Worm (Caenorhabditis elegans) whole organism, early embryonic: ENCODE results near the gene Y113G7A.16.

Experiments used
- B0310.2 ChIP-seq: sonication (generic microtip); optimal IDR thresholded peaks from 2 replicates; lab custom pipeline; 2016; ENCODE audit warnings: mild to moderate bottlenecking, missing genetic modification characterization, missing compliant biosample characterization
- F13C5.2 ChIP-seq: sonication (generic microtip); optimal IDR thresholded peaks from 2 replicates; lab custom pipeline; 2017; ENCODE audit warnings: mild to moderate bottlenecking, missing genetic modification characterization, inconsistent platforms, missing compliant biosample characterization
- aly-1 ChIP-seq: sonication (generic microtip); optimal IDR thresholded peaks from 2 replicates; lab custom pipeline; 2016; ENCODE audit warnings: missing genetic modification characterization, missing compliant biosample characterization
- ama-1 ChIP-seq: fragments of 150-350 bp; optimal IDR thresholded peaks from 2 replicates; lab custom pipeline; 2014
- ceh-13 ChIP-seq: fragments of 200-800 bp; sonication (Bioruptor generic); optimal IDR thresholded peaks from 2 replicates; lab custom pipeline; 2018; ENCODE audit warnings: mild to moderate bottlenecking, missing genetic modification characterization, missing compliant biosample characterization
- ceh-36 ChIP-seq: sonication (generic microtip); optimal IDR thresholded peaks from 2 replicates; lab custom pipeline; 2016; ENCODE audit warnings: missing genetic modification characterization, inconsistent platforms, missing compliant biosample characterization
- ets-7 ChIP-seq: sonication (generic microtip); optimal IDR thresholded peaks from 2 replicates; lab custom pipeline; 2016; ENCODE audit warnings: missing genotype, missing genetic modification characterization, missing compliant biosample characterization
- flt-1 ChIP-seq: fragments of 200-800 bp; sonication (Bioruptor generic); IDR thresholded peaks from 2 replicates; pipeline ENCODE4 v1.3.6; 2022; ENCODE audit warnings: missing genetic modification characterization, missing compliant biosample characterization
- hmbx-1 ChIP-seq: sonication (generic microtip); optimal IDR thresholded peaks from 2 replicates; lab custom pipeline; 2016; ENCODE audit warnings: mild to moderate bottlenecking, missing genetic modification characterization, missing compliant biosample characterization
- hmg-4 ChIP-seq: fragments of 200-800 bp; sonication (Bioruptor generic); optimal IDR thresholded peaks from 2 replicates; lab custom pipeline; 2018; ENCODE audit warnings: mild to moderate bottlenecking, missing genetic modification characterization, missing compliant biosample characterization
- hnd-1 ChIP-seq: sonication (generic microtip); optimal IDR thresholded peaks from 2 replicates; lab custom pipeline; 2016; ENCODE audit warnings: missing genetic modification characterization, missing compliant biosample characterization
- pes-1 ChIP-seq: fragments of 200-800 bp; sonication (Bioruptor generic); IDR thresholded peaks from 2 replicates; pipeline ENCODE4 v1.3.6; 2022; ENCODE audit warnings: missing genetic modification reagents, missing genetic modification characterization, missing compliant biosample characterization
- scrt-1 ChIP-seq: fragments of 200-800 bp; sonication (Bioruptor generic); IDR thresholded peaks from 2 replicates; pipeline ENCODE4 v1.3.6; 2022; ENCODE audit warnings: missing genetic modification characterization, missing compliant biosample characterization
- sea-1 ChIP-seq: fragments of 200-800 bp; sonication (Bioruptor generic); conservative IDR thresholded peaks from 2 replicates; pipeline ENCODE4 v1.3.6; 2022; ENCODE audit warnings: missing genetic modification characterization, missing compliant biosample characterization
- tbx-11 ChIP-seq: fragments of 200-800 bp; sonication (Bioruptor generic); IDR thresholded peaks from 2 replicates; pipeline ENCODE4 v1.3.6; 2022; ENCODE audit warnings: missing genetic modification characterization, missing compliant biosample characterization
- tbx-37 ChIP-seq: fragments of 200-800 bp; sonication (Bioruptor generic); conservative IDR thresholded peaks from 2 replicates; pipeline ENCODE4 v1.3.6; 2022; ENCODE audit warnings: missing genetic modification reagents, missing genetic modification characterization, missing compliant biosample characterization
- tra-4 ChIP-seq: sonication (generic microtip); optimal IDR thresholded peaks from 2 replicates; lab custom pipeline; 2017; ENCODE audit warnings: missing genetic modification characterization, missing compliant biosample characterization

Gene Y113G7A.16

DNA sequence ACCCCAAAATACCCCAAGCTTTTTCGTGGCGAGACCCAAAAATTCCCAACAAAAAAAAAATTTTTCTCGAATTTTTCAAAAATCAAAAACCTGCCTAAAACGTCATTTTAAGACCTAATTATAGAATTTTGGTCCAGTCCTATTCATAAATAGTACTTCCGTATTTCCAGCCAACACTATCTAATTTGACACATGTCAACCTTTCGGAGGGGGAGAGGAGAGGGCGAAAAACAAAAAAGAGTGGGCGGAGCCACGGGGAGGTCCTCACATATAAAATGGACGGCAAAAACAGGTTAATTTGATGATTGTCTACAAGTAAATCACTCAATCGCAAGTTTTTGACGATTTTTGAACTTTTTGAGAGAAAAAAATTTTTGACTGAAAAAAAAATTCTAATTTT is at the start of gene Y113G7A.16:
TSS of gene Y113G7A.16 (plus strand) at position 301 of the 400 bp plus-strand sequence.
- TF ChIP-seq F13C5.2 (tag; lab: Kevin White, UChicago) = no peak
- no peak for TF ChIP-seq ets-7 (tag; lab: Kevin White, UChicago)
- TF ChIP-seq flt-1 (GFP tag; lab: Robert Waterston, UW) = no peak
- TF ChIP-seq tbx-37 (GFP tag; lab: Robert Waterston, UW) = no peak
- TF ChIP-seq ceh-13 (GFP tag; lab: Kevin White, UChicago) = no peak
- no peak for TF ChIP-seq aly-1 (tag; lab: Kevin White, UChicago)
- no peak for TF ChIP-seq tbx-11 (GFP tag; lab: Robert Waterston, UW)
- no peak for TF ChIP-seq tra-4 (tag; lab: Kevin White, UChicago)
- TF ChIP-seq hmbx-1 = no peak
- no peak for TF ChIP-seq B0310.2 (tag; lab: Kevin White, UChicago)
- no peak for TF ChIP-seq hnd-1 (tag; lab: Kevin White, UChicago)
- TF ChIP-seq hmg-4 (GFP tag; lab: Kevin White, UChicago) = no peak
- TF ChIP-seq ama-1 = no peak
- TF ChIP-seq pes-1 (GFP tag; lab: Robert Waterston, UW) = no peak
- TF ChIP-seq scrt-1 = no peak
- TF ChIP-seq sea-1 (GFP tag; lab: Robert Waterston, UW) = no peak
- TF ChIP-seq ceh-36 (tag; lab: Kevin White, UChicago) = no peak

DNA sequence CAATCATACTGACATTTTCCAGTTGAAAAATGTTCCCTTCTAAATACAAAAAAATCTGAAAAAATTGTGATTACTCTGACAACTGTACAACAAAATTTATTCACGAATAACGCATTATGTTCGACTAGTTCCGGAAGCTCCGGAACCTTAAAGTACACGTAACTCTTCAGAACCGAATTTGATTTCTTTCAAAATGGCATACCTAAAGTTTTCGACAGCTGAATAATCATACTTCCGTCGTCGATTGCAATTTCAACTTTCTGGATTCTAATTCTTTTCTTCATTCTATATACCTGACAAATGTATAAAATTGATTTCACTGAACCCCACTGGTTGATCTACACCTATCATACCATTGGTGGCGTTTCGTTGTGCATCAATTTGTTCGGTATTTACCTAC is 49.7 kb upstream of the Y113G7A.16 start, which contains the start of gene sri-67:
TSS of gene sri-67 (plus strand) at position 301 of the 400 bp plus-strand sequence.
- no peak for TF ChIP-seq tbx-37 (GFP tag; lab: Robert Waterston, UW)
- TF ChIP-seq aly-1 (tag; lab: Kevin White, UChicago) = no peak
- no peak for TF ChIP-seq hmbx-1
- TF ChIP-seq flt-1 (GFP tag; lab: Robert Waterston, UW) = no peak
- no peak for TF ChIP-seq ceh-13 (GFP tag; lab: Kevin White, UChicago)
- no peak for TF ChIP-seq ceh-36 (tag; lab: Kevin White, UChicago)
- no peak for TF ChIP-seq pes-1 (GFP tag; lab: Robert Waterston, UW)
- no peak for TF ChIP-seq hmg-4 (GFP tag; lab: Kevin White, UChicago)

DNA sequence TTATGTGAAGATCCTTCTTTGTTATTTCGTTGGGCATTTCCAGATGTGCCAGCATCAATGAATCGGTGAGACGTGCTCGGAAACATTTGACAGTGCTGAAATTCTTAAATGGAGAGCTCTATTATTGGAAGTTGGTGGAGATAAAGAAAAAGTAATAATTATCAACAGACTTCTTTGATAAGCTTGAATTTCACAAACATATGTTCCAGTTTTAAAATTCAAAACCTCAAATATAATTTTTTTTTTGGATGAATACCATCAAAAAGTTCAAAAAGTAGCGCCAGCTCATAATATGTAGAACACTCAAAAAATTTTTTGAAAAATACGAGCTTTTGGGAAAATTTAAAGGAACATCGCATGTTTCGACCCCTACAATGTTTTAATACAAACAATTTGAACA is 43.3 kb upstream of the Y113G7A.16 start, which contains the start of gene Y60A3A.25:
TSS of gene Y60A3A.25 (minus strand) at position 101 of the 400 bp plus-strand sequence.
- TF ChIP-seq hnd-1 (tag; lab: Kevin White, UChicago) = no peak

DNA sequence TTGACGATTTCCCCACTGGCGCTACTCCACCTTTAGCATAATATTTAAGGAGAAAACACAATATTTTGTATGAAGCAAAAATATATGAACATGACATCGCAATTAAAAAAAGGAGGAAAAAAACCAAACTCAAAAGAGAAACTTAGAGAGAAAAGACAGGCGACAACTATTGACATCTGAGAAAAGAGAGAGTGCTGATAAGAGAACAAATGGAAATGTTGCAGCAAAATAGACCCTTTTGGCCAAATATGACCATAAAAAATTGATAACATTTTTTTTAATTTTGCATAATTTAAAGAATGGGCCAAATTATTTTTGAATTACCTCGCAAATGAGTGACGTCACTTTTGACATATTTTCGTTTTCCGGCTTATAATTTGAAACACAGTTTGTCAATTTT is 42.7 kb upstream of the Y113G7A.16 start:
- TF ChIP-seq ceh-13 (GFP tag; lab: Kevin White, UChicago) = no peak
- no peak for TF ChIP-seq F13C5.2 (tag; lab: Kevin White, UChicago)
- no peak for TF ChIP-seq B0310.2 (tag; lab: Kevin White, UChicago)
- no peak for TF ChIP-seq flt-1 (GFP tag; lab: Robert Waterston, UW)
- no peak for TF ChIP-seq sea-1 (GFP tag; lab: Robert Waterston, UW)
- TF ChIP-seq ceh-36 (tag; lab: Kevin White, UChicago) = no peak
- TF ChIP-seq hmbx-1 = no peak
- TF ChIP-seq hnd-1 (tag; lab: Kevin White, UChicago) = no peak
- no peak for TF ChIP-seq tbx-37 (GFP tag; lab: Robert Waterston, UW)
- no peak for TF ChIP-seq pes-1 (GFP tag; lab: Robert Waterston, UW)
- TF ChIP-seq ets-7 (tag; lab: Kevin White, UChicago) = no peak
- TF ChIP-seq ama-1 = no peak
- no peak for TF ChIP-seq hmg-4 (GFP tag; lab: Kevin White, UChicago)
- no peak for TF ChIP-seq aly-1 (tag; lab: Kevin White, UChicago)

DNA sequence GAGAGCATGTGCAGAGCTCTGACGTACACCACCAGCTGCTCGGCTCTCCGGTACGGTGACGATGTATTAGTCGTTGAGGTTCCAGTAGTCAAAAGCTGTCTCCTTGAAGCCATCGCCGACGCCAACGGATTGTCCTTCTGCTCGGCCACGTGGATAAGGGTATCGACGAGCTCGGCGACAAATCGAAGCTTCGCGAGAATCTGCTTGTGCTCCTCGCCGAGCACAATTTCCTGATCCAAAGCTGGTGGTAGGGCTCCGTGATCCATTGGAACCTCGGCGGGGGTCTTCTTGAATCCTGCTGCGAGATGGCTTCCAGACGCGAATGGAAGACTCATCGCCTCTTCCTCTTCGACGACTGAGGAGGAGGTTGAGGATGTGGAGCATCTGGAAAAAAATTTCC is 39.9 kb upstream of the Y113G7A.16 start:
- no peak for TF ChIP-seq hmg-4 (GFP tag; lab: Kevin White, UChicago)
- no peak for TF ChIP-seq hnd-1 (tag; lab: Kevin White, UChicago)
- TF ChIP-seq ceh-13 (GFP tag; lab: Kevin White, UChicago) = no peak
- no peak for TF ChIP-seq tbx-11 (GFP tag; lab: Robert Waterston, UW)
- TF ChIP-seq hmbx-1 = no peak

DNA sequence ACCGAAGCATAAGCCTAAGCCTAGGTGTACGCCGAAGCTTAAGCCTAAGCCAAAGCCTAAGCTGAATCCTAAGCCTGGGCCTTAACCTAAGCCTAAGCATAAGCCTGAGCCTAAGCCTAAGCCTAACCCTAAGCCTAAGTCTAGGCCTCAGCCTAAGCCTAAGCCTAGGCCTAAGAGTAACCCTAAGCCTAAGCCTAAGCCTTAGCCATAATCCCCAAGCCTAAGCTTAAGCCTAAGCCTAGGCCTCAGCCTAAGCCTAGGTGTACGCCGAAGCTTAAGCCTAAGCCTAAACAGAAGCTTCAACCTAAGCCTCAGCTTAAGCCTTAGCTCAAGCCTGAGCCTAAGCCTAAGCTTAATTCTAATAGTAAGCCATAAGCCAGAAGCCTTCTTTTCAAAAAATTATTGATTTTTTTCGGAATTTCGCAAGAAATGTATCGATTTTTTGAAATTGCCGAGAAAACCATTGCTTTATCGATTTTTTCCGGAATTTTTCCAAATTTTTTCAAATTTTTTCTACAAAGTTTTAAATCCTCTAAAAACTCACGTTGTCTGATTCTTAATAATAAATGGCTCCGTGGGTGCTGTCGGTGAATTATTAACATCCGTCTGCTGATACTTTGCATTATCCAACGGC is 39.1 kb upstream of the Y113G7A.16 start:
- peak; percentile 93 for TF ChIP-seq ceh-36 (tag; lab: Kevin White, UChicago)
- TF ChIP-seq ama-1 = peak; percentile 13
- TF ChIP-seq ceh-13 (GFP tag; lab: Kevin White, UChicago) = no peak
- no peak for TF ChIP-seq aly-1 (tag; lab: Kevin White, UChicago)

DNA sequence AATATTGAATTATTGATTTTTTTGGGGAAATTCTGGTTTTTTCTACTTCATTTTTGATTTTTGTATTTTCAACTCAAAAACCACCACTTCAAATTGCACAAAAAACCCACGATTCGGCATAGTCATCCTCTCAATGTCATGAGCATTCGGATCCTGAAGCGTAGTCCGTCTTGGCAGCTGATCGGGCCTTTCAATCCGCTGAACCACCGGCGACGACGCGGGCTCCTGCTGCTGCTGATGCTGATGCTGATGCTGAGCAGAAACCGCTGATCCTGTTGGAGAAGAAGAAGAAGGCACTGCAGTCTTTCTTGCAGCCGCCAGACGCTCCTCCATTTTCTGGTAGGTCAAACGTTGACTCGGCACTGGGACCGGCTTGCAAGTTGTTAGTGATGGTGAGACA is 38.3 kb upstream of the Y113G7A.16 start:
- TF ChIP-seq tbx-11 (GFP tag; lab: Robert Waterston, UW) (no peak), scrt-1 (no peak), F13C5.2 (tag; lab: Kevin White, UChicago) (no peak), tbx-37 (GFP tag; lab: Robert Waterston, UW) (no peak), flt-1 (GFP tag; lab: Robert Waterston, UW) (no peak), tra-4 (tag; lab: Kevin White, UChicago) (no peak), ama-1 (no peak), ceh-36 (tag; lab: Kevin White, UChicago) (no peak), hnd-1 (tag; lab: Kevin White, UChicago) (no peak), pes-1 (GFP tag; lab: Robert Waterston, UW) (no peak), sea-1 (GFP tag; lab: Robert Waterston, UW) (no peak), hmbx-1 (no peak), ceh-13 (GFP tag; lab: Kevin White, UChicago) (no peak)

DNA sequence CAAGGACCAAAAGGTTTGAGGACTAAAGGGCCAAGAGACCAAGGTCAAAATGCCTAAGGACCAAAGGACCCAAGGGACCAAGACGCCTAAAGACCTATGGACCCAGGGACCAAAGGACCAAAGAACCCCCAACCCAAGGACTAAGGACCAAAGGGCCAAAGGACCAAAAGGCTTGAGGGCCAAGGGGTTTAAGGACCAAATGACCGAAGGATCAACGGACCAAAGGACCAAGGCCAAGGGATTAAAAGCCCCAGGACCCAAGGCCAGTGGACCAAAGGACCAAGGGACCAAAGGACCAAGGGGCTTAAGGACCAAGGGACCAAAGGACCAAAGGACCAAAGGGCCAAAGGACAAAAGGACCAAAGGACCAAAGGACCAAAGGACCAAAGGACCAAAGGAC is 37.6 kb upstream of the Y113G7A.16 start:
- TF ChIP-seq ceh-36 (tag; lab: Kevin White, UChicago) = peak; percentile 63
- no peak for TF ChIP-seq tbx-11 (GFP tag; lab: Robert Waterston, UW)
- no peak for TF ChIP-seq ets-7 (tag; lab: Kevin White, UChicago)
- TF ChIP-seq tbx-37 (GFP tag; lab: Robert Waterston, UW) = 0 out of 2 replicates have a peak, but pooled peaks have one; percentile 25
- TF ChIP-seq pes-1 (GFP tag; lab: Robert Waterston, UW) = no peak
- 0 out of 2 replicates have a peak, but pooled peaks have one; percentile 38 for TF ChIP-seq scrt-1
